Worm (Caenorhabditis elegans) whole organism, young adult: ENCODE results near the gene str-248.
A peak's percentile ranks its signal among the peaks of the same experiment; 100 is the strongest.
"Not testable (repeated sequence)": the region's sequence is repeated elsewhere in the genome, so short reads cannot be mapped to it uniquely, and the experiment has no call there.

Source experiments
- B0019.2 ChIP-seq: fragments of 200-800 bp; sonication (Bioruptor generic); conservative IDR thresholded peaks from 2 replicates; pipeline ENCODE4 v1.3.6; 2022; ENCODE audit warnings: missing genetic modification reagents, missing genetic modification characterization, missing compliant biosample characterization
- B0336.3 ChIP-seq: fragments of 200-800 bp; sonication (Bioruptor generic); IDR thresholded peaks from 2 replicates; pipeline ENCODE4 v1.3.6; 2022; ENCODE audit warnings: missing genetic modification characterization, missing compliant biosample characterization
- Y53F4B.3 ChIP-seq: fragments of 200-800 bp; sonication (Bioruptor generic); IDR thresholded peaks from 2 replicates; pipeline ENCODE4 v1.3.6; 2022; ENCODE audit warnings: missing genetic modification reagents, missing genetic modification characterization, missing compliant biosample characterization
- Y56A3A.18 ChIP-seq: fragments of 200-800 bp; sonication (Bioruptor generic); IDR thresholded peaks from 2 replicates; pipeline ENCODE4 v1.3.6; 2022; ENCODE audit warnings: missing genetic modification reagents, missing genetic modification characterization, missing compliant biosample characterization
- Y95B8A.8 ChIP-seq: fragments of 200-800 bp; sonication (Bioruptor generic); IDR thresholded peaks from 2 replicates; pipeline ENCODE4 v1.3.6; 2022; ENCODE audit warnings: missing genetic modification reagents, missing genetic modification characterization, missing compliant biosample characterization
- ZK185.1 ChIP-seq: sonication (generic microtip); optimal IDR thresholded peaks from 2 replicates; lab custom pipeline; 2016; ENCODE audit warnings: mild to moderate bottlenecking, missing genetic modification characterization, missing compliant biosample characterization; ENCODE audit not compliant: poor library complexity, severe bottlenecking
- akir-1 ChIP-seq: fragments of 200-800 bp; sonication (Bioruptor generic); optimal IDR thresholded peaks from 2 replicates; lab custom pipeline; 2018; ENCODE audit warnings: mild to moderate bottlenecking, missing genetic modification characterization, moderate library complexity, missing compliant biosample characterization
- aptf-2 ChIP-seq: fragments of 200-800 bp; sonication (Bioruptor generic); conservative IDR thresholded peaks from 2 replicates; pipeline ENCODE4 v1.3.6; 2022; ENCODE audit warnings: missing genetic modification reagents, missing genetic modification characterization, missing compliant biosample characterization
- atf-7 ChIP-seq: sonication (generic microtip); optimal IDR thresholded peaks from 2 replicates; lab custom pipeline; 2017; ENCODE audit warnings: mild to moderate bottlenecking, missing genetic modification characterization, missing compliant biosample characterization
- athp-1 ChIP-seq: sonication (generic microtip); optimal IDR thresholded peaks from 2 replicates; lab custom pipeline; 2017; ENCODE audit warnings: mild to moderate bottlenecking, missing genetic modification characterization, missing compliant biosample characterization
- attf-5 ChIP-seq: fragments of 200-800 bp; sonication (Bioruptor generic); optimal IDR thresholded peaks from 2 replicates; lab custom pipeline; 2018; ENCODE audit warnings: mild to moderate bottlenecking, missing genetic modification characterization, missing compliant biosample characterization
- cebp-1 ChIP-seq, 2 experiments: fragments of 200-800 bp in 1 of 2; sonication (Bioruptor generic) in 1 of 2; sonication (generic microtip) in 1 of 2; IDR thresholded peaks in 1 of 2; optimal IDR thresholded peaks in 1 of 2; 2 replicates each; pipeline versions ENCODE4 v1.3.6 to Lab custom; 2017 to 2022; ENCODE audit warnings: missing compliant biosample characterization in 2 of 2, missing genetic modification characterization in 2 of 2, mild to moderate bottlenecking in 1 of 2, missing genetic modification reagents in 1 of 2, moderate library complexity in 1 of 2
- ceh-100 ChIP-seq: fragments of 200-800 bp; sonication (Bioruptor generic); IDR thresholded peaks from 2 replicates; pipeline ENCODE4 v1.3.6; 2022; ENCODE audit warnings: missing genetic modification reagents, missing genetic modification characterization, missing compliant biosample characterization
- ceh-58 ChIP-seq: fragments of 200-800 bp; sonication (Bioruptor generic); IDR thresholded peaks from 2 replicates; pipeline ENCODE4 v1.3.6; 2022; ENCODE audit warnings: missing genetic modification characterization, missing compliant biosample characterization
- chd-7 ChIP-seq: sonication (generic microtip); optimal IDR thresholded peaks from 2 replicates; lab custom pipeline; 2016; ENCODE audit warnings: mild to moderate bottlenecking, missing genetic modification characterization, moderate library complexity, missing compliant biosample characterization
- die-1 ChIP-seq: sonication (generic microtip); optimal IDR thresholded peaks from 2 replicates; lab custom pipeline; 2016; ENCODE audit warnings: missing genotype, mild to moderate bottlenecking, missing genetic modification characterization, missing compliant biosample characterization
- ets-4 ChIP-seq: fragments of 200-800 bp; sonication (Bioruptor generic); optimal IDR thresholded peaks from 2 replicates; lab custom pipeline; 2018; ENCODE audit warnings: mild to moderate bottlenecking, missing genetic modification characterization, missing compliant biosample characterization
- him-1 ChIP-seq: sonication (generic microtip); optimal IDR thresholded peaks from 2 replicates; lab custom pipeline; 2016; ENCODE audit warnings: missing genotype, missing genetic modification reagents, missing genetic modification characterization, missing compliant biosample characterization
- hsf-1 ChIP-seq: fragments of 200-800 bp; sonication (Bioruptor generic); IDR thresholded peaks from 2 replicates; pipeline ENCODE4 v1.3.6; 2022; ENCODE audit warnings: missing genetic modification reagents, missing genetic modification characterization, missing compliant biosample characterization
- let-526 ChIP-seq: fragments of 200-800 bp; sonication (Bioruptor generic); IDR thresholded peaks from 2 replicates; pipeline ENCODE4 v1.3.6; 2022; ENCODE audit warnings: missing genetic modification reagents, missing genetic modification characterization, missing compliant biosample characterization
- let-607 ChIP-seq, 2 experiments: fragments of 200-800 bp in 1 of 2; sonication (Bioruptor generic) in 1 of 2; sonication (generic microtip) in 1 of 2; optimal IDR thresholded peaks; 2 replicates each; lab custom pipeline; 2016 to 2018; ENCODE audit warnings: mild to moderate bottlenecking in 2 of 2, missing compliant biosample characterization in 2 of 2, missing genetic modification characterization in 2 of 2, moderate library complexity in 2 of 2, missing genotype in 1 of 2
- lin-26 ChIP-seq: fragments of 200-800 bp; sonication (Bioruptor generic); IDR thresholded peaks from 2 replicates; pipeline ENCODE4 v1.3.6; 2022; ENCODE audit warnings: missing genetic modification reagents, missing genetic modification characterization, missing compliant biosample characterization
- lin-35 ChIP-seq, 3 experiments: fragments of 150-350 bp in 2 of 3; sonication (generic microtip) in 1 of 3; optimal IDR thresholded peaks; 2 replicates each; lab custom pipeline; 2014 to 2018; ENCODE audit warnings: missing biosample characterization in 3 of 3, missing genetic modification characterization in 3 of 3, missing genetic modification reagents in 3 of 3
- lin-40 ChIP-seq: sonication (generic microtip); optimal IDR thresholded peaks from 2 replicates; lab custom pipeline; 2016; ENCODE audit warnings: missing genetic modification characterization, mild to moderate bottlenecking, missing compliant biosample characterization, missing genotype, missing genetic modification reagents
- lsl-1 ChIP-seq: fragments of 200-800 bp; sonication (Bioruptor generic); optimal IDR thresholded peaks from 2 replicates; lab custom pipeline; 2018; ENCODE audit warnings: mild to moderate bottlenecking, missing genetic modification characterization, moderate library complexity, missing compliant biosample characterization
- madf-10 ChIP-seq: sonication (generic microtip); optimal IDR thresholded peaks from 2 replicates; lab custom pipeline; 2016; ENCODE audit warnings: mild to moderate bottlenecking, missing genetic modification characterization, missing compliant biosample characterization
- madf-6 ChIP-seq: fragments of 200-800 bp; sonication (Bioruptor generic); IDR thresholded peaks from 2 replicates; pipeline ENCODE4 v1.3.6; 2022; ENCODE audit warnings: missing genetic modification reagents, missing genetic modification characterization, missing compliant biosample characterization
- mcd-1 ChIP-seq: fragments of 200-800 bp; sonication (Bioruptor generic); IDR thresholded peaks from 2 replicates; pipeline ENCODE4 v1.3.6; 2022; ENCODE audit warnings: missing genetic modification reagents, missing genetic modification characterization, missing compliant biosample characterization
- mes-4 ChIP-seq: sonication (generic microtip); optimal IDR thresholded peaks from 2 replicates; lab custom pipeline; 2016; ENCODE audit warnings: missing genotype, missing genetic modification characterization, missing compliant biosample characterization
- nfyb-1 ChIP-seq: fragments of 200-800 bp; sonication (Bioruptor generic); IDR thresholded peaks from 2 replicates; pipeline ENCODE4 v1.3.6; 2022; ENCODE audit warnings: missing genetic modification reagents, missing genetic modification characterization, missing compliant biosample characterization
- nhr-90 ChIP-seq: sonication (generic microtip); optimal IDR thresholded peaks from 2 replicates; lab custom pipeline; 2016; ENCODE audit warnings: missing genotype, mild to moderate bottlenecking, missing genetic modification characterization, missing compliant biosample characterization
- pbrm-1 ChIP-seq: fragments of 200-800 bp; sonication (Bioruptor generic); IDR thresholded peaks from 2 replicates; pipeline ENCODE4 v1.3.6; 2022; ENCODE audit warnings: missing genetic modification reagents, missing genetic modification characterization, missing compliant biosample characterization
- repo-1 ChIP-seq: sonication (generic microtip); optimal IDR thresholded peaks from 2 replicates; lab custom pipeline; 2017; ENCODE audit warnings: mild to moderate bottlenecking, missing genetic modification characterization, missing compliant biosample characterization
- sdz-38 ChIP-seq: sonication (generic microtip); optimal IDR thresholded peaks from 2 replicates; lab custom pipeline; 2016; ENCODE audit warnings: missing genotype, missing genetic modification characterization, missing compliant biosample characterization
- snpc-1.1 ChIP-seq: sonication (generic microtip); optimal IDR thresholded peaks from 2 replicates; lab custom pipeline; 2017; ENCODE audit warnings: missing genetic modification characterization, mild to moderate bottlenecking, missing compliant biosample characterization, antibody characterized with exemption, moderate library complexity, missing genotype, missing genetic modification reagents; ENCODE audit not compliant: insufficient read depth
- snpc-1.3 ChIP-seq: sonication (generic microtip); optimal IDR thresholded peaks from 2 replicates; lab custom pipeline; 2017; ENCODE audit warnings: missing genetic modification characterization, mild to moderate bottlenecking, missing compliant biosample characterization, antibody characterized with exemption, moderate library complexity, missing genotype, missing genetic modification reagents; ENCODE audit not compliant: insufficient read depth
- snpc-4 ChIP-seq, 5 experiments: fragments of 150-350 bp in 1 of 5; sonication (generic microtip) in 4 of 5; optimal IDR thresholded peaks; 2 replicates each; lab custom pipeline; 2014 to 2018; ENCODE audit warnings: missing genetic modification characterization in 5 of 5, missing biosample characterization in 3 of 5, antibody characterized with exemption in 2 of 5, mild to moderate bottlenecking in 2 of 5, missing compliant biosample characterization in 2 of 5, missing genotype in 2 of 5, moderate library complexity in 2 of 5, missing genetic modification reagents in 1 of 5
- somi-1 ChIP-seq: fragments of 200-800 bp; sonication (Bioruptor generic); optimal IDR thresholded peaks from 2 replicates; lab custom pipeline; 2018; ENCODE audit warnings: mild to moderate bottlenecking, missing genetic modification characterization, missing compliant biosample characterization
- tbx-9 ChIP-seq: sonication (generic microtip); optimal IDR thresholded peaks from 2 replicates; lab custom pipeline; 2016; ENCODE audit warnings: borderline replicate concordance, missing genetic modification characterization, inconsistent platforms, missing compliant biosample characterization
- tlf-1 ChIP-seq: fragments of 200-800 bp; sonication (Bioruptor generic); optimal IDR thresholded peaks from 2 replicates; lab custom pipeline; 2018; ENCODE audit warnings: mild to moderate bottlenecking, missing genetic modification characterization, missing compliant biosample characterization
- xnd-1 ChIP-seq: sonication (generic microtip); optimal IDR thresholded peaks from 2 replicates; lab custom pipeline; 2016; ENCODE audit warnings: missing genotype, missing genetic modification reagents, missing genetic modification characterization, missing compliant biosample characterization

Gene str-248

ce11 chrV:15602253-15602652, 27.2 kb downstream of the str-248 start, which contains the start of gene fbxa-152:
Gene fbxa-152, minus strand, starts transcription at chrV:15602353.
- TF ChIP-seq tbx-9 (tag; lab: Kevin White, UChicago) (no peak), snpc-1.3 (tag; lab: Kevin White, UChicago) (no peak), let-607 (tag; optimal IDR thresholded peaks at IDR 0.05; lab: Kevin White, UChicago) (no peak), die-1 (no peak), lsl-1 (no peak), xnd-1 (tag; lab: Kevin White, UChicago) (no peak), attf-5 (GFP tag; lab: Kevin White, UChicago) (no peak)

DNA sequence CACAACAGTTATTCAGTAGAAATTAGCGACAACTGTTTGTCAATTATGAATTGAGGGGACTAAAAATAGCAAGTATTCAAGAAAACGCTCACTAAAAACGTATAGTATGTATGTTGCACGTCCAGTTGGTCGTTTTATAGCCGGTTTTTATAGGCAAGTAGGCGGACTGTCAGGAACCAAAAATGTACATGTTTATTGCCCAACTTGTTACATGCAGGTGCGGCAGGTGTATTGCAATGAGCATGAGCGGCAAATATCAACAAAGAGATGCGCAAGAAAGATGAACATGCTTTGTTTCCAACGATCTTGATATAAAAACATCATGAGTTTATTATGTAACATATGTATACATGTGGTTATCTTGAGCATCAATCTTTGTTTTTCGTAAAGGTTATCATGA, 29.7 kb downstream of the str-248 start, which contains the start of gene B0391.14:
B0391.14 (minus strand) TSS at position 101 of the 400 bp plus-strand sequence.
- TF ChIP-seq sdz-38; mcd-1 (GFP tag; lab: Robert Waterston, UW); B0019.2 (GFP tag; lab: Robert Waterston, UW): not testable (repeated sequence)

ce11 chrV:15594573-15594972, 34.9 kb downstream of the str-248 start, which contains the start of gene fbxa-139:
Gene fbxa-139, minus strand, starts transcription at chrV:15594673.
- TF ChIP-seq tlf-1 (no peak), Y95B8A.8 (GFP tag; lab: Robert Waterston, UW) (no peak), Y53F4B.3 (GFP tag; lab: Robert Waterston, UW) (no peak), mes-4 (tag; lab: Kevin White, UChicago) (no peak), xnd-1 (tag; lab: Kevin White, UChicago) (no peak), lin-40 (no peak), atf-7 (tag; lab: Kevin White, UChicago) (no peak), nhr-90 (tag; lab: Kevin White, UChicago) (no peak), Y56A3A.18 (GFP tag; lab: Robert Waterston, UW) (no peak), athp-1 (no peak), hsf-1 (no peak), ceh-58 (GFP tag; lab: Robert Waterston, UW) (no peak), snpc-1.1 (tag; lab: Kevin White, UChicago) (no peak), chd-7 (tag; lab: Kevin White, UChicago) (no peak), nfyb-1 (no peak), ZK185.1 (tag; lab: Kevin White, UChicago) (no peak), repo-1 (no peak)

ce11 chrV:15590183-15590667, 39.2 kb downstream of the str-248 start, which contains the start of gene F28F8.7:
Gene F28F8.7, minus strand, starts transcription at chrV:15590617.
- TF ChIP-seq lin-35 (GFP tag; optimal IDR thresholded peaks at IDR 0.05; lab: Kevin White, UChicago): peak in 1 of 3 experiments; percentile 94
- peak; percentile 68 for TF ChIP-seq madf-10 (tag; lab: Kevin White, UChicago)
- peak; percentile 74 for TF ChIP-seq cebp-1 (GFP tag; IDR thresholded peaks at IDR 0.05; lab: Robert Waterston, UW)
- TF ChIP-seq cebp-1 (tag; optimal IDR thresholded peaks at IDR 0.05; lab: Kevin White, UChicago): peak; percentile 78
- peak; percentile 72; the same call in 1 of the 2 replicates for TF ChIP-seq lin-26
- TF ChIP-seq lin-40: peak; percentile 69
- peak; percentile 84 for TF ChIP-seq pbrm-1 (GFP tag; lab: Robert Waterston, UW)
- peak; percentile 77; the same call in 1 of the 2 replicates for TF ChIP-seq B0336.3 (GFP tag; lab: Robert Waterston, UW)
- TF ChIP-seq ets-4 (GFP tag; lab: Kevin White, UChicago): peak; percentile 41
- TF ChIP-seq aptf-2 (GFP tag; lab: Robert Waterston, UW): peak; percentile 64; the same call in 1 of the 2 replicates
- TF ChIP-seq akir-1 (GFP tag; lab: Kevin White, UChicago): peak; percentile 18
- peak; percentile 38 for TF ChIP-seq somi-1
- TF ChIP-seq madf-6 (GFP tag; lab: Robert Waterston, UW): peak; percentile 50
- TF ChIP-seq ceh-100 (GFP tag; lab: Robert Waterston, UW): peak; percentile 79
- peak; percentile 25 for TF ChIP-seq chd-7 (tag; lab: Kevin White, UChicago)
- TF ChIP-seq him-1 (tag; lab: Kevin White, UChicago): peak; percentile 7
- peak; percentile 71; the same call in 1 of the 2 replicates for TF ChIP-seq let-526 (GFP tag; lab: Robert Waterston, UW)
- TF ChIP-seq hsf-1: peak; percentile 65
- TF ChIP-seq snpc-4 (GFP tag; optimal IDR thresholded peaks at IDR 0.05; lab: Kevin White, UChicago): not testable (repeated sequence)
- peak in 2 of 4 experiments; percentile 63 to 82 for TF ChIP-seq snpc-4 (tag; optimal IDR thresholded peaks at IDR 0.05; lab: Kevin White, UChicago)
